Worm (Caenorhabditis elegans) whole organism, L1 larva: ENCODE measurements around the gene F07F6.4.

Experiments used
- C16A3.4 ChIP-seq: fragments of 150-350 bp; optimal IDR thresholded peaks from 2 replicates; lab custom pipeline; 2014; ENCODE audit warnings: missing biosample characterization, missing genetic modification characterization
- F16B12.6 ChIP-seq: fragments of 150-350 bp; optimal IDR thresholded peaks from 2 replicates; lab custom pipeline; 2014; ENCODE audit warnings: missing biosample characterization, missing genetic modification characterization
- blmp-1 ChIP-seq: fragments of 150-350 bp; optimal IDR thresholded peaks from 2 replicates; lab custom pipeline; 2014; ENCODE audit warnings: missing biosample characterization, missing genetic modification characterization
- efl-1 ChIP-seq, 4 experiments: fragments of 150-350 bp; optimal IDR thresholded peaks in 3 of 4; peaks in 1 of 4; 1 replicate in 1 of 4; 2 replicates in 3 of 4; lab custom pipeline; 2014; ENCODE audit warnings: missing biosample characterization in 2 of 4, missing genetic modification characterization in 2 of 4, missing genetic modification reagents in 2 of 4
- fkh-8 ChIP-seq: sonication (generic microtip); optimal IDR thresholded peaks from 2 replicates; lab custom pipeline; 2016; ENCODE audit warnings: mild to moderate bottlenecking, missing genetic modification characterization, missing compliant biosample characterization
- lsy-2 ChIP-seq, 2 experiments: fragments of 150-350 bp; optimal IDR thresholded peaks; 2 replicates each; lab custom pipeline; 2014; ENCODE audit warnings: missing biosample characterization in 2 of 2, missing genetic modification characterization in 2 of 2
- nhr-12 ChIP-seq: sonication (generic microtip); optimal IDR thresholded peaks from 2 replicates; lab custom pipeline; 2017; ENCODE audit warnings: missing biosample characterization, missing genetic modification characterization
- pax-3 ChIP-seq: fragments of 200-800 bp; sonication (Bioruptor generic); optimal IDR thresholded peaks from 2 replicates; lab custom pipeline; 2018; ENCODE audit warnings: mild to moderate bottlenecking, missing genetic modification characterization, moderate library complexity, missing compliant biosample characterization
- sptf-1 ChIP-seq: fragments of 150-350 bp; optimal IDR thresholded peaks from 2 replicates; lab custom pipeline; 2014; ENCODE audit warnings: missing biosample characterization, missing genetic modification characterization
- swsn-7 ChIP-seq: sonication (generic microtip); optimal IDR thresholded peaks from 2 replicates; lab custom pipeline; 2016; ENCODE audit warnings: missing genetic modification characterization, missing compliant biosample characterization

The F07F6.4 gene

DNA sequence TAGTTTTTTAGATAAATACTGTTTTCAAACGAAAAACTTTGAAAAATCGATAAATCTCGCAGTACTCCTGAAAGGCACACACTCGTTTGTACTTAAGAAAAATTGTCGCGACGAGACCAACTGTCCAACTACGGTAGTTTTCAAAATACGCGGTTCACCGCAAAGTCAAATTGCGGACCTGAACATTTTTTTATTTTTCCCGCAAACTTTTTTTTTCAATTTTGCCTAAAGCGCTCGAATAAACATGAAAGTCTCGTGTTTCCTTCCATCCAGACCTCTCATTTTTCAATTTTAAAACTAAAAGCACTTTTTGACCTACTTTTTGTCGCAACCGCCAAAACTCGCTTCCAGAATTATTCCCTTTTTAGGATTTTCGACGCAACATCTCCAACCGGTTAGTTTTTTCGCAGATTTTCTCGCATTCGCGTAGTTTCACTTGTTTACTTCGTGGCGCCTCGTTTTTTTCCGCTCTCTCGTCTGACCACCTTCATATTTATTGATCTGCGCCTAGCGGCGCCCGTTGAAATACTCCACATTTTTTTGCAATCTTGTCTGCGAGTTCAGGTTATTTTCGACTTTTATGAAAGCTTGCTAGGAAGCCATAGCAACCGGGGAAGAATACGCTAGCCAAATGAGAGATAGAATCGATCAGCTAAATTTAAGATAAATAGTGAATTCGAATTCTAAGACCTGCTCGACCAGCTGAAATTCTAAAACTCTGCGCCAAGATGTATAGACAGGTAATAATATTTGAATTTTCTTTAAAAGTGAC lies 51.7 kb downstream of the F07F6.4 start, which contains the start of gene prdx-2:
prdx-2 (plus strand) TSS at position 729 of the 772 bp plus-strand sequence.
- no peak for TF ChIP-seq F16B12.6 (tag; lab: Kevin White, UChicago)
- TF ChIP-seq lsy-2 (tag; optimal IDR thresholded peaks at IDR 0.05; lab: Kevin White, UChicago), result peak in 1 of 2 experiments; percentile 47
- peak; percentile 18 for TF ChIP-seq fkh-8 (tag; lab: Kevin White, UChicago)
- TF ChIP-seq C16A3.4, result no peak
- no peak for TF ChIP-seq efl-1 (optimal IDR thresholded peaks at IDR 0.05; lab: Kevin White, UChicago)
- TF ChIP-seq efl-1 (GFP tag; optimal IDR thresholded peaks at IDR 0.05 in 1 of 2; lab: Kevin White, UChicago), result peak in 1 of 2 experiments; percentile 40
- TF ChIP-seq swsn-7 (tag; lab: Kevin White, UChicago), result no peak
- peak; percentile 88 for TF ChIP-seq blmp-1
- no peak for TF ChIP-seq sptf-1 (tag; lab: Kevin White, UChicago)
- no peak for TF ChIP-seq nhr-12 (tag; lab: Kevin White, UChicago)
- no peak for TF ChIP-seq pax-3 (tag; lab: Kevin White, UChicago)
